Fruit fly (Drosophila melanogaster) whole organism, embryonic: ENCODE results near the gene ppk.

Experiments
- BEAF-32 ChIP-seq: fragments of 200-800 bp; sonication (Bioruptor generic); optimal IDR thresholded peaks from 3 replicates; lab custom pipeline; 2017; ENCODE audit warnings: missing biosample characterization, missing genetic modification characterization, mild to moderate bottlenecking, moderate library complexity, missing genetic modification reagents
- CG10366 ChIP-seq: fragments of 200-800 bp; sonication (Bioruptor generic); IDR thresholded peaks from 2 replicates; pipeline ENCODE4 v1.3.6; 2022; ENCODE audit warnings: missing biosample characterization, missing genetic modification characterization
- CG10979 ChIP-seq: fragments of 200-800 bp; sonication (Bioruptor generic); optimal IDR thresholded peaks from 2 replicates; lab custom pipeline; 2018; ENCODE audit warnings: missing biosample characterization, mild to moderate bottlenecking, missing genetic modification characterization, moderate library complexity
- CG12391 ChIP-seq: fragments of 200-800 bp; sonication (Bioruptor generic); optimal IDR thresholded peaks from 3 replicates; lab custom pipeline; 2018; ENCODE audit warnings: missing biosample characterization, mild to moderate bottlenecking, missing genetic modification characterization, moderate library complexity
- CG12769 ChIP-seq: fragments of 200-800 bp; sonication (Bioruptor generic); optimal IDR thresholded peaks from 2 replicates; lab custom pipeline; 2019; ENCODE audit warnings: missing biosample characterization, mild to moderate bottlenecking, missing genetic modification characterization, moderate library complexity
- CG12942 ChIP-seq: fragments of 200-800 bp; sonication (Bioruptor generic); optimal IDR thresholded peaks from 3 replicates; lab custom pipeline; 2016; ENCODE audit warnings: missing biosample characterization, missing genetic modification characterization
- CG13424 ChIP-seq: fragments of 200-800 bp; sonication (Bioruptor generic); optimal IDR thresholded peaks from 2 replicates; lab custom pipeline; 2019; ENCODE audit warnings: missing biosample characterization, mild to moderate bottlenecking, missing genetic modification characterization, moderate library complexity
- CG14667 ChIP-seq: fragments of 200-800 bp; sonication (Bioruptor generic); IDR thresholded peaks from 2 replicates; pipeline ENCODE4 v1.3.6; 2022; ENCODE audit warnings: missing biosample characterization, missing genetic modification characterization
- CG14710 ChIP-seq: fragments of 200-800 bp; sonication (Bioruptor generic); optimal IDR thresholded peaks from 3 replicates; lab custom pipeline; 2019; ENCODE audit warnings: missing biosample characterization, mild to moderate bottlenecking, missing genetic modification characterization, moderate library complexity
- CG17361 ChIP-seq: fragments of 200-800 bp; sonication (Bioruptor generic); IDR thresholded peaks from 3 replicates; pipeline ENCODE4 v1.3.6; 2022; ENCODE audit warnings: missing biosample characterization, missing genetic modification characterization
- CG17829 ChIP-seq: fragments of 200-800 bp; optimal IDR thresholded peaks from 2 replicates; lab custom pipeline; 2019; ENCODE audit warnings: missing biosample characterization, mild to moderate bottlenecking, missing genetic modification characterization, moderate library complexity
- CG30403 ChIP-seq: fragments of 200-800 bp; sonication (Bioruptor generic); optimal IDR thresholded peaks from 3 replicates; lab custom pipeline; 2016; ENCODE audit warnings: missing biosample characterization, missing genetic modification characterization
- CG4360 ChIP-seq: fragments of 200-800 bp; sonication (Bioruptor generic); IDR thresholded peaks from 2 replicates; pipeline ENCODE4 v1.3.6; 2022; ENCODE audit warnings: missing biosample characterization, missing genetic modification characterization
- CG6813 ChIP-seq: fragments of 200-800 bp; sonication (Bioruptor generic); optimal IDR thresholded peaks from 2 replicates; lab custom pipeline; 2017; ENCODE audit warnings: missing biosample characterization, missing genetic modification characterization, mild to moderate bottlenecking, moderate library complexity, missing genetic modification reagents
- CG7556 ChIP-seq: fragments of 200-800 bp; sonication (Bioruptor generic); optimal IDR thresholded peaks from 2 replicates; lab custom pipeline; 2017; ENCODE audit warnings: missing biosample characterization, mild to moderate bottlenecking, missing genetic modification characterization
- CG8765 ChIP-seq: fragments of 200-800 bp; sonication (Bioruptor generic); IDR thresholded peaks from 2 replicates; pipeline ENCODE4 v1.3.6; 2022; ENCODE audit warnings: missing biosample characterization, missing genetic modification characterization
- CG9215 ChIP-seq: fragments of 200-800 bp; sonication (Bioruptor generic); IDR thresholded peaks from 2 replicates; pipeline ENCODE4 v1.3.6; 2022; ENCODE audit warnings: missing biosample characterization, missing genetic modification characterization
- D19A ChIP-seq: fragments of 200-800 bp; optimal IDR thresholded peaks from 3 replicates; lab custom pipeline; 2019; ENCODE audit warnings: missing biosample characterization, mild to moderate bottlenecking, missing genetic modification characterization, moderate library complexity
- Fer1 ChIP-seq: fragments of 200-800 bp; sonication (Bioruptor generic); optimal IDR thresholded peaks from 2 replicates; lab custom pipeline; 2017; ENCODE audit warnings: missing biosample characterization, mild to moderate bottlenecking, missing genetic modification characterization
- Hmx ChIP-seq: fragments of 200-800 bp; sonication (Bioruptor generic); optimal IDR thresholded peaks from 2 replicates; lab custom pipeline; 2016; ENCODE audit warnings: missing biosample characterization, missing genetic modification characterization
- Lim3 ChIP-seq: fragments of 200-800 bp; sonication (Bioruptor generic); IDR thresholded peaks from 2 replicates; pipeline ENCODE4 v1.3.6; 2022; ENCODE audit warnings: missing biosample characterization, missing genetic modification characterization
- MESR4 ChIP-seq: fragments of 200-800 bp; sonication (Bioruptor generic); optimal IDR thresholded peaks from 2 replicates; lab custom pipeline; 2018; ENCODE audit warnings: missing biosample characterization, mild to moderate bottlenecking, missing genetic modification characterization, moderate library complexity
- Myb ChIP-seq: fragments of 200-800 bp; sonication (Bioruptor generic); optimal IDR thresholded peaks from 2 replicates; lab custom pipeline; 2016; ENCODE audit warnings: missing biosample characterization, missing genetic modification characterization
- Ptx1 ChIP-seq: fragments of 200-800 bp; sonication (Bioruptor generic); IDR thresholded peaks from 2 replicates; pipeline ENCODE4 v1.3.6; 2022; ENCODE audit warnings: missing biosample characterization, missing genetic modification characterization
- Rfx ChIP-seq: fragments of 200-800 bp; sonication (Bioruptor generic); IDR thresholded peaks from 2 replicates; pipeline ENCODE4 v1.3.6; 2022; ENCODE audit warnings: missing biosample characterization, missing genetic modification characterization
- Six4 ChIP-seq: fragments of 200-800 bp; sonication (Bioruptor generic); optimal IDR thresholded peaks from 2 replicates; lab custom pipeline; 2016; ENCODE audit warnings: missing biosample characterization, missing genetic modification characterization
- Trl ChIP-seq, 3 experiments: fragments of >200 bp in 2 of 3; fragments of 200-800 bp in 1 of 3; sonication (Bioruptor generic) in 1 of 3; optimal IDR thresholded peaks; 2 replicates in 1 of 3; 3 replicates in 2 of 3; lab custom pipeline; 2016 to 2017; ENCODE audit warnings: missing biosample characterization in 1 of 3, missing genetic modification characterization in 1 of 3
- Xbp1 ChIP-seq: fragments of 200-800 bp; sonication (Bioruptor generic); optimal IDR thresholded peaks from 3 replicates; lab custom pipeline; 2016; ENCODE audit warnings: missing biosample characterization, mild to moderate bottlenecking, missing genetic modification characterization
- ase ChIP-seq: fragments of 200-800 bp; sonication (Bioruptor generic); IDR thresholded peaks from 3 replicates; pipeline ENCODE4 v1.3.6; 2022; ENCODE audit warnings: missing biosample characterization, missing genetic modification characterization
- bab2 ChIP-seq: fragments of 200-800 bp; sonication (Bioruptor generic); optimal IDR thresholded peaks from 2 replicates; lab custom pipeline; 2016; ENCODE audit warnings: missing biosample characterization, missing genetic modification characterization
- bsh ChIP-seq, 2 experiments: fragments of 200-800 bp; sonication (Bioruptor generic); optimal IDR thresholded peaks; 2 replicates each; lab custom pipeline; 2017 to 2018; ENCODE audit warnings: mild to moderate bottlenecking in 2 of 2, missing biosample characterization in 2 of 2, missing genetic modification characterization in 2 of 2, moderate library complexity in 1 of 2
- chif ChIP-seq, 2 experiments: fragments of 200-800 bp; sonication (Bioruptor generic); optimal IDR thresholded peaks; 3 replicates each; lab custom pipeline; 2016; ENCODE audit warnings: missing biosample characterization in 2 of 2, missing genetic modification characterization in 2 of 2
- dimm ChIP-seq: fragments of 200-800 bp; sonication (Bioruptor generic); IDR thresholded peaks from 2 replicates; pipeline ENCODE4 v1.3.6; 2022; ENCODE audit warnings: missing biosample characterization, missing genetic modification characterization
- dmrt11E ChIP-seq: fragments of 200-800 bp; sonication (Bioruptor generic); optimal IDR thresholded peaks from 3 replicates; lab custom pipeline; 2018; ENCODE audit warnings: missing biosample characterization, mild to moderate bottlenecking, missing genetic modification characterization, moderate library complexity
- dmrt99B ChIP-seq: fragments of 200-800 bp; sonication (Bioruptor generic); optimal IDR thresholded peaks from 2 replicates; lab custom pipeline; 2018; ENCODE audit warnings: missing biosample characterization, mild to moderate bottlenecking, missing genetic modification characterization, moderate library complexity
- fd3F ChIP-seq: fragments of 200-800 bp; sonication (Bioruptor generic); optimal IDR thresholded peaks from 2 replicates; lab custom pipeline; 2018; ENCODE audit warnings: missing biosample characterization, mild to moderate bottlenecking, missing genetic modification characterization, moderate library complexity
- fd96Cb ChIP-seq: fragments of 200-800 bp; sonication (Bioruptor generic); optimal IDR thresholded peaks from 2 replicates; lab custom pipeline; 2018; ENCODE audit warnings: missing biosample characterization, mild to moderate bottlenecking, missing genetic modification characterization, moderate library complexity
- fru ChIP-seq: fragments of >200 bp; optimal IDR thresholded peaks from 2 replicates; lab custom pipeline; 2017
- h ChIP-seq: fragments of >200 bp; optimal IDR thresholded peaks from 2 replicates; lab custom pipeline; 2017
- lmd ChIP-seq: fragments of 200-800 bp; sonication (Bioruptor generic); IDR thresholded peaks from 2 replicates; pipeline ENCODE4 v1.3.6; 2022; ENCODE audit warnings: missing biosample characterization, missing genetic modification characterization
- nom ChIP-seq: fragments of 200-800 bp; sonication (Bioruptor generic); optimal IDR thresholded peaks from 2 replicates; lab custom pipeline; 2017; ENCODE audit warnings: missing biosample characterization, missing genetic modification characterization, mild to moderate bottlenecking, moderate library complexity, missing genetic modification reagents
- phol ChIP-seq: fragments of 200-800 bp; sonication (Bioruptor generic); optimal IDR thresholded peaks from 3 replicates; lab custom pipeline; 2018; ENCODE audit warnings: missing biosample characterization, mild to moderate bottlenecking, missing genetic modification characterization, moderate library complexity
- row ChIP-seq: fragments of 200-800 bp; sonication (Bioruptor generic); IDR thresholded peaks from 3 replicates; pipeline ENCODE4 v1.3.6; 2022; ENCODE audit warnings: missing biosample characterization, missing genetic modification characterization
- shn ChIP-seq: fragments of 200-800 bp; sonication (Bioruptor generic); optimal IDR thresholded peaks from 3 replicates; lab custom pipeline; 2016; ENCODE audit warnings: missing biosample characterization, missing genetic modification characterization
- sisA ChIP-seq: fragments of 200-800 bp; sonication (Bioruptor generic); IDR thresholded peaks from 2 replicates; pipeline ENCODE4 v1.3.6; 2022; ENCODE audit warnings: missing biosample characterization, missing genetic modification characterization
- sqz ChIP-seq: fragments of 200-800 bp; sonication (Bioruptor generic); optimal IDR thresholded peaks from 3 replicates; lab custom pipeline; 2018; ENCODE audit warnings: missing biosample characterization, mild to moderate bottlenecking, missing genetic modification characterization
- tgo ChIP-seq: fragments of 200-800 bp; sonication (Bioruptor generic); IDR thresholded peaks from 3 replicates; pipeline ENCODE4 v1.3.6; 2022; ENCODE audit warnings: missing biosample characterization, missing genetic modification characterization
- toy ChIP-seq: fragments of 200-800 bp; sonication (Bioruptor generic); IDR thresholded peaks from 2 replicates; pipeline ENCODE4 v1.3.6; 2022; ENCODE audit warnings: missing biosample characterization, missing genetic modification characterization
- zen ChIP-seq: fragments of 200-800 bp; sonication (Bioruptor generic); optimal IDR thresholded peaks from 3 replicates; lab custom pipeline; 2018; ENCODE audit warnings: missing biosample characterization, mild to moderate bottlenecking, missing genetic modification characterization, moderate library complexity

The ppk gene

dm6 chr2L:14369933-14370776 is 10.8 kb downstream of the ppk start (continued):
- no peak for TF ChIP-seq CG12942 (GFP tag; lab: Kevin White, UChicago)
- TF ChIP-seq chif (GFP tag; optimal IDR thresholded peaks at IDR 0.05; lab: Kevin White, UChicago), result peak; percentile 45 to 52
- TF ChIP-seq zen (tag; lab: Kevin White, UChicago), result peak; percentile 62
- TF ChIP-seq Xbp1 (GFP tag; lab: Kevin White, UChicago), result peak; percentile 38
- no peak for TF ChIP-seq Six4 (GFP tag; lab: Kevin White, UChicago)
- TF ChIP-seq dimm, result no peak
- TF ChIP-seq Lim3 (GFP tag; lab: Robert Waterston, UW), result no peak
- TF ChIP-seq CG6813, result no peak
- TF ChIP-seq CG14667 (GFP tag; lab: Robert Waterston, UW), result 0 out of 2 replicates have a peak, but pooled peaks have one; percentile 14
- TF ChIP-seq lmd (GFP tag; lab: Robert Waterston, UW), result peak; percentile 56
- TF ChIP-seq CG9215 (GFP tag; lab: Robert Waterston, UW), result no peak
- no peak for TF ChIP-seq Myb (GFP tag; lab: Kevin White, UChicago)
- peak; percentile 19 for TF ChIP-seq CG12391 (tag; lab: Kevin White, UChicago)
- TF ChIP-seq MESR4 (GFP tag; lab: Kevin White, UChicago), result no peak
- TF ChIP-seq toy (GFP tag; lab: Robert Waterston, UW), result no peak
- no peak for TF ChIP-seq sqz (GFP tag; lab: Kevin White, UChicago)
- peak; percentile 53 for TF ChIP-seq CG10979 (tag; lab: Kevin White, UChicago)
- TF ChIP-seq BEAF-32 (GFP tag; lab: Kevin White, UChicago), result no peak
- TF ChIP-seq CG7556 (GFP tag; lab: Kevin White, UChicago), result no peak
- TF ChIP-seq nom (GFP tag; lab: Kevin White, UChicago), result peak; percentile 85
- TF ChIP-seq sisA (GFP tag; lab: Robert Waterston, UW), result 0 out of 2 replicates have a peak, but pooled peaks have one; percentile 12
- peak; percentile 53; the same call in 2 of the 3 replicates for TF ChIP-seq row (GFP tag; lab: Robert Waterston, UW)
- peak; percentile 4 for TF ChIP-seq CG13424
- TF ChIP-seq Rfx (GFP tag; lab: Robert Waterston, UW), result no peak
- peak; percentile 28 for TF ChIP-seq CG30403 (GFP tag; lab: Kevin White, UChicago)
- peak; percentile 6 for TF ChIP-seq shn
- peak; percentile 48 for TF ChIP-seq dmrt11E (tag; lab: Kevin White, UChicago)
- no peak; the same call in 1 of the 2 replicates for TF ChIP-seq CG10366
- TF ChIP-seq D19A (tag; lab: Kevin White, UChicago), result no peak
- TF ChIP-seq tgo (GFP tag; lab: Robert Waterston, UW), result peak; percentile 29; the same call in 1 of the 3 replicates
- no peak for TF ChIP-seq CG4360 (GFP tag; lab: Robert Waterston, UW)
- no peak for TF ChIP-seq CG12769 (tag; lab: Kevin White, UChicago)
- no peak for TF ChIP-seq Trl (optimal IDR thresholded peaks at IDR 0.05; lab: Kevin White, UChicago)
- peak; percentile 23 for TF ChIP-seq Trl (GFP tag; optimal IDR thresholded peaks at IDR 0.05; lab: Kevin White, UChicago)
- TF ChIP-seq ase (GFP tag; lab: Robert Waterston, UW), result no peak
- peak; percentile 29; the same call in 1 of the 2 replicates for TF ChIP-seq CG8765 (GFP tag; lab: Robert Waterston, UW)
- TF ChIP-seq CG17361, result peak; percentile 57; the same call in 1 of the 3 replicates
- TF ChIP-seq h, result no peak
- no peak for TF ChIP-seq Hmx (GFP tag; lab: Kevin White, UChicago)
- TF ChIP-seq CG17829, result peak; percentile 32
- TF ChIP-seq fru (lab: Kevin White, UChicago), result no peak
- peak; percentile 41 to 72 for TF ChIP-seq bsh (GFP tag; optimal IDR thresholded peaks at IDR 0.05; lab: Kevin White, UChicago)
- peak; percentile 41 for TF ChIP-seq fd96Cb (tag; lab: Kevin White, UChicago)
- TF ChIP-seq fd3F, result no peak
- TF ChIP-seq phol (tag; lab: Kevin White, UChicago), result peak; percentile 47
- peak; percentile 32 for TF ChIP-seq dmrt99B
- TF ChIP-seq CG14710, result peak; percentile 24
- TF ChIP-seq bab2, result peak; percentile 31
- TF ChIP-seq Fer1 (GFP tag; lab: Kevin White, UChicago), result no peak
- TF ChIP-seq Ptx1 (GFP tag; lab: Robert Waterston, UW), result peak; percentile 55
